Worm (Caenorhabditis elegans) whole organism, L2 larva: ENCODE results near the gene rsf-1.

Experiments used
- ama-1 ChIP-seq: fragments of 150-350 bp; optimal IDR thresholded peaks from 2 replicates; lab custom pipeline; 2018; ENCODE audit warnings: inconsistent platforms
- egl-27 ChIP-seq: sonication (generic microtip); optimal IDR thresholded peaks from 3 replicates; lab custom pipeline; 2017; ENCODE audit warnings: missing biosample characterization, missing genetic modification reagents, missing genetic modification characterization
- gmeb-1 ChIP-seq: fragments of 150-350 bp; optimal IDR thresholded peaks from 2 replicates; lab custom pipeline; 2014; ENCODE audit warnings: missing biosample characterization, missing genetic modification characterization
- nhr-11 ChIP-seq: fragments of 150-350 bp; optimal IDR thresholded peaks from 2 replicates; lab custom pipeline; 2014; ENCODE audit warnings: missing biosample characterization, missing genetic modification characterization
- nhr-129 ChIP-seq: fragments of 150-350 bp; optimal IDR thresholded peaks from 2 replicates; lab custom pipeline; 2014; ENCODE audit warnings: missing biosample characterization, missing genetic modification characterization
- nhr-237 ChIP-seq: fragments of 150-350 bp; optimal IDR thresholded peaks from 2 replicates; lab custom pipeline; 2014; ENCODE audit warnings: missing biosample characterization, missing genetic modification characterization
- sma-9 ChIP-seq, 2 experiments: fragments of 150-350 bp in 1 of 2; sonication (generic microtip) in 1 of 2; optimal IDR thresholded peaks; 2 replicates each; lab custom pipeline; 2014 to 2016; ENCODE audit warnings: missing genetic modification characterization in 2 of 2, mild to moderate bottlenecking in 1 of 2, missing biosample characterization in 1 of 2, missing compliant biosample characterization in 1 of 2, missing genetic modification reagents in 1 of 2, moderate library complexity in 1 of 2
- unc-39 ChIP-seq: fragments of 150-350 bp; optimal IDR thresholded peaks from 2 replicates; lab custom pipeline; 2014; ENCODE audit warnings: missing biosample characterization, missing genetic modification characterization
- unc-62 ChIP-seq: fragments of 150-350 bp; optimal IDR thresholded peaks from 2 replicates; lab custom pipeline; 2014; ENCODE audit warnings: missing biosample characterization, missing genetic modification reagents, missing genetic modification characterization
- ztf-4 ChIP-seq: fragments of 150-350 bp; optimal IDR thresholded peaks from 2 replicates; lab custom pipeline; 2014; ENCODE audit warnings: missing biosample characterization, missing genetic modification characterization

rsf-1 gene

DNA sequence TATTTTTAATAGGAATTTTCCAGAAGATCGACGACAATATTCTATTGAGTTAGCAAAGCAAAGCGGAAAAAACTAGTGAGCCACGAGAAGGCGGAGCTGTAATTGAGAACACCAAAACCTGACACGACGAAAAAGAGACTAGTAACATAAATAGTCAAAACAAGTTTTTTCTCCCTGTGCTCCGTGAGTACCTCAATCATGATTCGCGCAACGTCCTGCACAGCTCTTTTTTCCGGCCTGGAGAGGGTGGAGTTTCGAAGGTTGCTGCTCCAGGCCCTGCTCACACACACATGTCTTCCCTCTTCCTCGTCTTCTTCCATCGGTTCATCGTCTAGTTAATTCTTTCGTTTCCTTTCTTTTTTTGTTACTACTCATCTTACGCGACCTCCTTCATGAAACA is 45.4 kb downstream of the rsf-1 start, which contains the start of gene clh-2:
clh-2 (plus strand) TSS at position 301 of the 400 bp plus-strand sequence.
- no peak for TF ChIP-seq sma-9 (GFP tag; optimal IDR thresholded peaks at IDR 0.05; lab: Kevin White, UChicago)
- no peak for TF ChIP-seq sma-9 (tag; optimal IDR thresholded peaks at IDR 0.05; lab: Kevin White, UChicago)
- TF ChIP-seq unc-62 (GFP tag; lab: Kevin White, UChicago) = no peak
- no peak for TF ChIP-seq ztf-4 (tag; lab: Kevin White, UChicago)
- no peak for TF ChIP-seq unc-39 (tag; lab: Kevin White, UChicago)
- no peak for TF ChIP-seq nhr-129 (tag; lab: Kevin White, UChicago)

DNA sequence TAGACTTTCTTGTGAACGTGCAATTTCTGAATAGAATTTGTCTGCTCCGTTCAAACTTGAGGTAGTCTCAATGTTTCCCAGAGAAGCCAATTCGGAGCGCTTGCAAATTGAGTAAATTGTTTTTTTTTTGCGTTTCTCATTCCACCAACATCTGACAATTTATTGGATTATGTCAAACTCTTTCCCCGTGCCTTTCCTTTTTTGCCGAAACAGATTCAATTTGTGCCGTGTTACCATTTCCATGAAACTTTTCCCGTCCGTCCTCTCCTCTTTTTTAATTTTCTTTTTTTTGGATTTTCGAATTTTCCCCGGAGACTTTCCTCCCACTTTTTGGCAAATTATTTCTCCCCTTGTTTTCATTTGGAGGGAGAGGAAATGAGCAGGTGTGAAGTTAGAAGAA is 47.3 kb downstream of the rsf-1 start:
- TF ChIP-seq gmeb-1 (tag; lab: Kevin White, UChicago) (no peak), nhr-237 (no peak), ama-1 (lab: Kevin White, UChicago) (no peak), egl-27 (no peak), sma-9 (GFP tag; optimal IDR thresholded peaks at IDR 0.05; lab: Kevin White, UChicago) (no peak), sma-9 (tag; optimal IDR thresholded peaks at IDR 0.05; lab: Kevin White, UChicago) (no peak), nhr-11 (tag; lab: Kevin White, UChicago) (no peak)
